Worm (Caenorhabditis elegans) whole organism, L1 larva: Measurements from ENCODE around the gene pup-2.

Experiments
- C34B4.2 ChIP-seq: sonication (generic microtip); optimal IDR thresholded peaks from 2 replicates; lab custom pipeline; 2017; ENCODE audit warnings: mild to moderate bottlenecking, missing genetic modification characterization, missing compliant biosample characterization
- F16B12.6 ChIP-seq: fragments of 150-350 bp; optimal IDR thresholded peaks from 2 replicates; lab custom pipeline; 2014; ENCODE audit warnings: missing biosample characterization, missing genetic modification characterization
- Y116A8C.19 ChIP-seq: sonication (generic microtip); optimal IDR thresholded peaks from 2 replicates; lab custom pipeline; 2016; ENCODE audit warnings: missing compliant biosample characterization, missing genetic modification characterization, borderline replicate concordance
- alr-1 ChIP-seq: fragments of 200-800 bp; sonication (Bioruptor generic); optimal IDR thresholded peaks from 2 replicates; lab custom pipeline; 2018; ENCODE audit warnings: borderline replicate concordance, mild to moderate bottlenecking, missing genetic modification characterization, missing compliant biosample characterization
- aly-2 ChIP-seq: fragments of 150-350 bp; optimal IDR thresholded peaks from 2 replicates; lab custom pipeline; 2014; ENCODE audit warnings: missing biosample characterization, missing genetic modification characterization
- ama-1 ChIP-seq: fragments of 150-350 bp; optimal IDR thresholded peaks from 2 replicates; lab custom pipeline; 2014
- ceh-8 ChIP-seq: fragments of 200-800 bp; sonication (Bioruptor generic); optimal IDR thresholded peaks from 2 replicates; lab custom pipeline; 2018; ENCODE audit warnings: mild to moderate bottlenecking, missing genetic modification characterization, moderate library complexity, missing compliant biosample characterization
- ceh-82 ChIP-seq, 3 experiments: fragments of 150-350 bp in 1 of 3; sonication (generic microtip) in 2 of 3; optimal IDR thresholded peaks; 2 replicates each; lab custom pipeline; 2014 to 2017; ENCODE audit warnings: missing biosample characterization in 3 of 3, missing genetic modification characterization in 3 of 3
- efl-1 ChIP-seq, 4 experiments: fragments of 150-350 bp; optimal IDR thresholded peaks in 3 of 4; peaks in 1 of 4; 1 replicate in 1 of 4; 2 replicates in 3 of 4; lab custom pipeline; 2014; ENCODE audit warnings: missing biosample characterization in 2 of 4, missing genetic modification characterization in 2 of 4, missing genetic modification reagents in 2 of 4
- efl-3 ChIP-seq: fragments of 200-800 bp; sonication (Bioruptor generic); optimal IDR thresholded peaks from 2 replicates; lab custom pipeline; 2018; ENCODE audit warnings: mild to moderate bottlenecking, missing genetic modification characterization, missing compliant biosample characterization
- egl-13 ChIP-seq: sonication (generic microtip); optimal IDR thresholded peaks from 2 replicates; lab custom pipeline; 2016; ENCODE audit warnings: missing genotype, missing genetic modification reagents, missing genetic modification characterization, missing compliant biosample characterization
- egl-27 ChIP-seq, 2 experiments: fragments of 150-350 bp in 1 of 2; sonication (generic microtip); optimal IDR thresholded peaks; 3 replicates each; lab custom pipeline; 2017 to 2018; ENCODE audit warnings: missing biosample characterization in 2 of 2, missing genetic modification characterization in 2 of 2, missing genetic modification reagents in 2 of 2
- elt-2 ChIP-seq: sonication (generic microtip); optimal IDR thresholded peaks from 2 replicates; lab custom pipeline; 2016; ENCODE audit warnings: missing genetic modification characterization, mild to moderate bottlenecking, inconsistent platforms, missing compliant biosample characterization, missing genetic modification reagents
- elt-3 ChIP-seq, 6 experiments: fragments of 150-350 bp in 1 of 6; sonication (generic microtip); optimal IDR thresholded peaks; 2 replicates each; lab custom pipeline; 2017 to 2018; ENCODE audit warnings: missing biosample characterization in 6 of 6, missing genetic modification characterization in 6 of 6, inconsistent platforms in 1 of 6
- ets-5 ChIP-seq: fragments of 200-800 bp; sonication (Bioruptor generic); IDR thresholded peaks from 2 replicates; pipeline ENCODE4 v1.3.6; 2022; ENCODE audit warnings: missing genetic modification characterization, missing compliant biosample characterization
- fkh-10 ChIP-seq: sonication (generic microtip); optimal IDR thresholded peaks from 2 replicates; lab custom pipeline; 2017; ENCODE audit warnings: missing biosample characterization, missing genetic modification reagents, missing genetic modification characterization
- fkh-4 ChIP-seq: sonication (generic microtip); optimal IDR thresholded peaks from 2 replicates; lab custom pipeline; 2016; ENCODE audit warnings: missing compliant biosample characterization, missing genetic modification characterization, borderline replicate concordance
- fos-1 ChIP-seq: fragments of 150-350 bp; optimal IDR thresholded peaks from 2 replicates; lab custom pipeline; 2014; ENCODE audit warnings: missing biosample characterization, missing genetic modification characterization
- grh-1 ChIP-seq: fragments of 200-800 bp; sonication (Bioruptor generic); IDR thresholded peaks from 2 replicates; pipeline ENCODE4 v1.3.6; 2022; ENCODE audit warnings: missing genetic modification reagents, missing genetic modification characterization, missing compliant biosample characterization
- irx-1 ChIP-seq: sonication (generic microtip); optimal IDR thresholded peaks from 2 replicates; lab custom pipeline; 2016; ENCODE audit warnings: missing genetic modification characterization, missing compliant biosample characterization
- isw-1 ChIP-seq: fragments of 200-800 bp; sonication (Bioruptor generic); IDR thresholded peaks from 2 replicates; pipeline ENCODE4 v1.3.6; 2022; ENCODE audit warnings: missing genetic modification characterization, missing compliant biosample characterization
- lin-13 ChIP-seq: fragments of 150-350 bp; optimal IDR thresholded peaks from 2 replicates; lab custom pipeline; 2014; ENCODE audit warnings: missing biosample characterization, missing genetic modification reagents, missing genetic modification characterization
- lin-35 ChIP-seq, 2 experiments: fragments of 150-350 bp; optimal IDR thresholded peaks; 2 replicates each; lab custom pipeline; 2014; ENCODE audit warnings: missing biosample characterization in 2 of 2, missing genetic modification characterization in 2 of 2, missing genetic modification reagents in 2 of 2
- lir-3 ChIP-seq: sonication (generic microtip); optimal IDR thresholded peaks from 2 replicates; lab custom pipeline; 2016; ENCODE audit warnings: mild to moderate bottlenecking, missing genetic modification characterization, moderate library complexity, missing compliant biosample characterization; ENCODE audit not compliant: poor library complexity
- mab-9 ChIP-seq: fragments of 200-800 bp; sonication (Bioruptor generic); IDR thresholded peaks from 2 replicates; pipeline ENCODE4 v1.3.6; 2022; ENCODE audit warnings: missing genetic modification reagents, missing genetic modification characterization, missing compliant biosample characterization
- mdl-1 ChIP-seq, 2 experiments: fragments of 150-350 bp; optimal IDR thresholded peaks; 2 replicates each; lab custom pipeline; 2014 to 2017; ENCODE audit warnings: missing biosample characterization in 2 of 2, missing genetic modification characterization in 2 of 2, inconsistent platforms in 1 of 2
- mef-2 ChIP-seq: fragments of 150-350 bp; optimal IDR thresholded peaks from 2 replicates; lab custom pipeline; 2014; ENCODE audit warnings: missing biosample characterization, missing genetic modification characterization
- nhr-11 ChIP-seq: fragments of 150-350 bp; optimal IDR thresholded peaks from 2 replicates; lab custom pipeline; 2014; ENCODE audit warnings: missing biosample characterization, missing genetic modification characterization
- nhr-47 ChIP-seq: sonication (generic microtip); optimal IDR thresholded peaks from 2 replicates; lab custom pipeline; 2016; ENCODE audit warnings: mild to moderate bottlenecking, missing genetic modification characterization, moderate library complexity, missing compliant biosample characterization
- nhr-90 ChIP-seq: sonication (generic microtip); optimal IDR thresholded peaks from 2 replicates; lab custom pipeline; 2016; ENCODE audit warnings: mild to moderate bottlenecking, missing genetic modification characterization, missing compliant biosample characterization; ENCODE audit not compliant: poor library complexity
- pax-3 ChIP-seq: fragments of 200-800 bp; sonication (Bioruptor generic); optimal IDR thresholded peaks from 2 replicates; lab custom pipeline; 2018; ENCODE audit warnings: mild to moderate bottlenecking, missing genetic modification characterization, moderate library complexity, missing compliant biosample characterization
- rnt-1 ChIP-seq: sonication (generic microtip); optimal IDR thresholded peaks from 2 replicates; lab custom pipeline; 2016; ENCODE audit warnings: mild to moderate bottlenecking, missing genetic modification characterization, moderate library complexity, missing compliant biosample characterization
- skn-1 ChIP-seq: fragments of 150-350 bp; optimal IDR thresholded peaks from 2 replicates; lab custom pipeline; 2014; ENCODE audit warnings: missing biosample characterization, missing genetic modification characterization
- snpc-4 ChIP-seq: fragments of 150-350 bp; optimal IDR thresholded peaks from 2 replicates; lab custom pipeline; 2014; ENCODE audit warnings: missing biosample characterization, missing genetic modification characterization
- snu-23 ChIP-seq: sonication (generic microtip); optimal IDR thresholded peaks from 2 replicates; lab custom pipeline; 2016; ENCODE audit warnings: missing genetic modification characterization, missing compliant biosample characterization
- sptf-1 ChIP-seq: fragments of 150-350 bp; optimal IDR thresholded peaks from 2 replicates; lab custom pipeline; 2014; ENCODE audit warnings: missing biosample characterization, missing genetic modification characterization
- swsn-7 ChIP-seq: sonication (generic microtip); optimal IDR thresholded peaks from 2 replicates; lab custom pipeline; 2016; ENCODE audit warnings: missing genetic modification characterization, missing compliant biosample characterization
- unc-30 ChIP-seq: sonication (generic microtip); optimal IDR thresholded peaks from 2 replicates; lab custom pipeline; 2017; ENCODE audit warnings: missing biosample characterization, missing genetic modification characterization
- unc-62 ChIP-seq: fragments of 150-350 bp; optimal IDR thresholded peaks from 2 replicates; lab custom pipeline; 2014; ENCODE audit warnings: missing biosample characterization, missing genetic modification reagents, missing genetic modification characterization
- ztf-11 ChIP-seq, 2 experiments: sonication (generic microtip); optimal IDR thresholded peaks; 2 replicates each; lab custom pipeline; 2016 to 2017; ENCODE audit warnings: missing genetic modification characterization in 2 of 2, missing biosample characterization in 1 of 2, missing compliant biosample characterization in 1 of 2
- ztf-4 ChIP-seq: fragments of 150-350 bp; optimal IDR thresholded peaks from 2 replicates; lab custom pipeline; 2014; ENCODE audit warnings: missing biosample characterization, missing genetic modification characterization

The pup-2 gene

DNA sequence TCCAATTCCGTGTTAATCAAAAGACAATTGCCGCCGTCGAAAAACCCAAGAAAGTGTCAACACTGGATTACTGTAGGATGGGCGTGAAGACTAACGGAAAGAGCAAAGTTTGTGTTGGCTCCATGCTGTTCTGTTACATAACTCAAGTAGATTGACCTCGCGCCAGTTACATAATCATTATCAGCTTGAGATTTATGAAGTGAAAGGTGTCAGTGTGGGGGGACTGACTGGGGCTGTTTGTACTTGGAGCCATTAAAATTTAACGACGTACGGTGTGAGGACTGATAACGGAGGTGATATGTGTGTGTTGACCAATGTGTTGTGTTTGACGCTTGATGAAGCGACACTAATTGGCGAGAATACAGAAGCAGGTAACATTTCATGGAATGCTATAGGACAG is 39.0 kb upstream of the pup-2 start:
- TF ChIP-seq irx-1 (tag; lab: Kevin White, UChicago) = no peak
- TF ChIP-seq efl-1 (optimal IDR thresholded peaks at IDR 0.05; lab: Kevin White, UChicago) = no peak
- peak in 1 of 2 experiments; percentile 85 for TF ChIP-seq efl-1 (GFP tag; optimal IDR thresholded peaks at IDR 0.05 in 1 of 2; lab: Kevin White, UChicago)
- TF ChIP-seq lin-35 (GFP tag; optimal IDR thresholded peaks at IDR 0.05; lab: Kevin White, UChicago) = peak in 1 of 2 experiments; percentile 2
- TF ChIP-seq elt-2 (tag; lab: Kevin White, UChicago) = peak; percentile 51
- TF ChIP-seq ztf-11 (tag; optimal IDR thresholded peaks at IDR 0.05; lab: Kevin White, UChicago) = no peak
- no peak for TF ChIP-seq fkh-10 (GFP tag; lab: Kevin White, UChicago)

DNA sequence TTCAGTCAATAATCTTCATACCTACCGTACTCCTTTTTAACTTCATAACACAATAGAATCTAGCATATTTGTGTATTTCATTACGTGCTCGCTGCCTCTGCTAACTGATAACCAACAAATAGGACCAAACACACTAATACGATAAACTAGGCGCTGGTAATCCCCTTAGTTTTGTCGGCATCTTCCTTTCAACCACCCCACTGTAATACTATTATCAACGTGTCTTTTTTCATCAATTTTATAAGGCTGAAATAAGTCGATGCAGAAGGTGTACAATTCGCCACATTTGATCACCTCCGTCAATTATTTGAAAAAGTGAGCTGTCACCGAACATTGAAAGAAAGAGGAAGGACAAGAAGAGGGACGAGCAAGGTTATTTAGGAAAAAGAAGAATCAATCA is 38.3 kb upstream of the pup-2 start:
- no peak for TF ChIP-seq aly-2 (tag; lab: Kevin White, UChicago)
- no peak for TF ChIP-seq skn-1 (tag; lab: Kevin White, UChicago)
- TF ChIP-seq ceh-82 (tag; optimal IDR thresholded peaks at IDR 0.05; lab: Kevin White, UChicago) = no peak
- no peak for TF ChIP-seq egl-27 (tag; optimal IDR thresholded peaks at IDR 0.05; lab: Kevin White, UChicago)
- TF ChIP-seq efl-1 (optimal IDR thresholded peaks at IDR 0.05; lab: Kevin White, UChicago) = no peak
- peak in 1 of 2 experiments; percentile 30 for TF ChIP-seq efl-1 (GFP tag; optimal IDR thresholded peaks at IDR 0.05 in 1 of 2; lab: Kevin White, UChicago)
- TF ChIP-seq elt-2 (tag; lab: Kevin White, UChicago) = peak; percentile 44

DNA sequence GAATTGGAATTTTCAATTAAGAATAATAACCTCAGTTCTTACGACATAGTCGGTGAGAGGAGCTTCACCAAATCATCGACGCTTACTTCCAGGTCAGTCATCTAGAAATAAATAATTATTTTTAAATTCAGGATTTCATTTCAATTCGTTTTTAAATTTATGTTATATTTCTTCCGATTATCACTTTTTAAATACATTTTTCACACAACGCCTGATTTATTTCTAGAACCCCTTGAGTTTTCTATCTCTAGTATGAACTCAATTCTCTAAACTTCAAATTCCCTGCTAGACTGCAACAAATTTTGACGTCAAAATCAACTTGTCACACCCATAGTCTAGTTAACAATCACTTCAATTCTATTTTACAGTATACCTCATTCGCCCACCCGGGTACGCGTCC is 36.2 kb upstream of the pup-2 start, which contains the start of gene Y54H5A.2:
Gene Y54H5A.2 (minus strand): TSS at position 101 of the 400 bp plus-strand sequence.
- TF ChIP-seq mef-2 = no peak
- no peak for TF ChIP-seq lin-13 (GFP tag; lab: Kevin White, UChicago)
- TF ChIP-seq rnt-1 (tag; lab: Kevin White, UChicago) = no peak
- no peak for TF ChIP-seq aly-2 (tag; lab: Kevin White, UChicago)
- TF ChIP-seq, all 84 proteins: peak for 0

DNA sequence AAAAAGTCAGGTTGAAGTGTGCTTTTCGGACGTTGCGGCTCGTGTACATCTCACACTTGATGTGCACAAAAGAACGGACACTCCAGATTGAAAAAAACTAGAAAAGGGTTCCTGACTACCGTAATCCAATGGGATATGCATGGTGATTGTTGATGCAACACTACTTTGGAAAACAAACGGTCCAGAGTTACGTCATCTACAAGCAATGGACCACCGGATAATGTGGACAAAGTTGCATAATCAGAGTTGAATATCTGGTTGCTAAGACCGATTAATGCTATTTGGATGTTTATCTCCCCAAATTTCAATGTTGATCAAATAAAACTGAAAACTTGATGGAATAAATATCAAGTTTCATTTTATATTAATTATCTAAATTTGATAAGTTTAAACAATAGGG is 35.7 kb upstream of the pup-2 start:
- no peak for TF ChIP-seq unc-30 (tag; lab: Kevin White, UChicago)
- no peak for TF ChIP-seq swsn-7 (tag; lab: Kevin White, UChicago)
- no peak for TF ChIP-seq fos-1 (tag; lab: Kevin White, UChicago)
- TF ChIP-seq isw-1 (GFP tag; lab: Robert Waterston, UW) = no peak
- TF ChIP-seq grh-1 = no peak
- TF ChIP-seq fkh-4 (tag; lab: Kevin White, UChicago) = no peak
- no peak for TF ChIP-seq sptf-1 (tag; lab: Kevin White, UChicago)
- TF ChIP-seq elt-3 (tag; optimal IDR thresholded peaks at IDR 0.05; lab: Kevin White, UChicago) = no peak
- TF ChIP-seq Y116A8C.19 (tag; lab: Kevin White, UChicago) = no peak
- TF ChIP-seq lir-3 (tag; lab: Kevin White, UChicago) = no peak
- no peak for TF ChIP-seq pax-3 (tag; lab: Kevin White, UChicago)
- no peak for TF ChIP-seq alr-1
- no peak for TF ChIP-seq unc-62
- TF ChIP-seq mdl-1 (tag; optimal IDR thresholded peaks at IDR 0.05; lab: Kevin White, UChicago) = no peak
- no peak for TF ChIP-seq skn-1 (tag; lab: Kevin White, UChicago)
- no peak for TF ChIP-seq snu-23 (GFP tag; lab: Kevin White, UChicago)
- no peak for TF ChIP-seq efl-3
- TF ChIP-seq F16B12.6 = no peak
- no peak for TF ChIP-seq ceh-8 (GFP tag; lab: Kevin White, UChicago)
- TF ChIP-seq egl-13 (tag; lab: Kevin White, UChicago) = no peak
- TF ChIP-seq, all 84 proteins: peak for 0

DNA sequence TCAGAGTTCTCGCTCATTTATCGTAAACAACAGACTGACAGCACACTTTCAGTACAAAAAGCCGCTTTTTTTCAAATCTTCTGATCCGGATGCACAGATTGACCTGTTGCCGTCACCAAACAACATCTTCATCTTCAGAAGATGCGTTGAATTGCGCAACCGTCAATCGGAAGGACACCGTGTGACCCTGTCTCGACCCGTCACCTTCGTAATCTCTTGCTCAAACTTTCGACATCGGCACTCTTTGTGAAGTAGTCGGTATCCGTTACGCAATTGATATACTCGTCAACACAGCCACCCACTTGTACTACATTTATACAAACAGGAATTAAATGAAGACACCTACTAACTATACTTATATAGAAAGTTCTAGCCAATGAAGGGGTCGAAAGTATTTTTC is 34.7 kb upstream of the pup-2 start:
- TF ChIP-seq snpc-4 (tag; lab: Kevin White, UChicago) (no peak), nhr-47 (no peak), rnt-1 (tag; lab: Kevin White, UChicago) (no peak), lir-3 (tag; lab: Kevin White, UChicago) (no peak), aly-2 (tag; lab: Kevin White, UChicago) (no peak), fos-1 (tag; lab: Kevin White, UChicago) (no peak), ceh-8 (GFP tag; lab: Kevin White, UChicago) (no peak), ama-1 (no peak), ets-5 (no peak), F16B12.6 (no peak), ztf-4 (tag; lab: Kevin White, UChicago) (no peak), C34B4.2 (tag; lab: Kevin White, UChicago) (no peak), elt-3 (tag; optimal IDR thresholded peaks at IDR 0.05; lab: Kevin White, UChicago) (no peak), nhr-90 (tag; lab: Kevin White, UChicago) (no peak), nhr-11 (tag; lab: Kevin White, UChicago) (no peak), mab-9 (GFP tag; lab: Robert Waterston, UW) (no peak)
- TF ChIP-seq, all 84 proteins: peak for 0
